Worm (Caenorhabditis elegans): Measurements from ENCODE around the gene B0464.9.

- TF ChIP-seq nhr-76 (tag; optimal IDR thresholded peaks at IDR 0.05) (no peak), zag-1 (tag; optimal IDR thresholded peaks at IDR 0.05) (no peak), ztf-11 (tag; optimal IDR thresholded peaks at IDR 0.05) (no peak), dsc-1 (tag; optimal IDR thresholded peaks at IDR 0.05) (no peak)
Measured at ce11 chrIII:9461894-9462784, 3.4 kb upstream of the B0464.9 start.
